Fruit fly (Drosophila melanogaster): Measurements from ENCODE around the gene spo.

DNA sequence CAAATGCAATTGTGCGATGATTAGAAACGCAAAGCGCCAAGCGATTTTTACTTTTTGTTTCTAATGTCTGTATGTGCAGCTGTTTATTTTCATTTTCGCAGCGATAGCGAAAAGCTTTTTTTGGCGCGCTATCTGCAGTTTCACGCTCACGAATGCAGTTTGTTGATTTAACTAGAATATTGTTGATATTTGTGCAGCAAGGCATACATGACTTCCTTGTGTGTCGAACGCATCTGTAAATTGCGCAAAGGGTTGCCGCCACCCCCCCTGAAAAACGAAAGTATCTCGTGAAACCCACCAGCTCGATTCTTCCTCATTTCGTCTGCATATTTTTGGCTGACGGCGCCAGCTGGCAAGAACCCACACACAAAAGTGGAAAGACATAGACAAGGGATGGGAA lies 49.2 kb upstream of the spo start:
- TF ChIP-seq lola (GFP tag; optimal IDR thresholded peaks at IDR 0.05) (no peak), sage (GFP tag; optimal IDR thresholded peaks at IDR 0.05) (no peak), br (GFP tag; optimal IDR thresholded peaks at IDR 0.05) (no peak), Dif (GFP tag; optimal IDR thresholded peaks at IDR 0.05; ENCODE audit: partially characterized antibody) (no peak), Dfd (GFP tag; optimal IDR thresholded peaks at IDR 0.05) (no peak), foxo (GFP tag; optimal IDR thresholded peaks at IDR 0.05) (no peak), Abd-B (GFP tag; optimal IDR thresholded peaks at IDR 0.05) (no peak), CrebA (GFP tag; optimal IDR thresholded peaks at IDR 0.05; ENCODE audit: borderline replicate concordance) (no peak), Hr83 (GFP tag; optimal IDR thresholded peaks at IDR 0.05; ENCODE audit: poor library complexity, severe bottlenecking) (no peak), sv (GFP tag; optimal IDR thresholded peaks at IDR 0.05) (no peak), OdsH (GFP tag; optimal IDR thresholded peaks at IDR 0.05) (no peak)
